Worm (Caenorhabditis elegans) whole organism, late embryonic: Measurements from ENCODE around the gene R160.5.

Experiments
- C08G9.2 ChIP-seq: sonication (generic microtip); optimal IDR thresholded peaks from 2 replicates; lab custom pipeline; 2016; ENCODE audit warnings: mild to moderate bottlenecking, missing genetic modification characterization, moderate library complexity, missing compliant biosample characterization
- F13H6.1 ChIP-seq: sonication (generic microtip); optimal IDR thresholded peaks from 2 replicates; lab custom pipeline; 2016; ENCODE audit warnings: missing genetic modification characterization, missing compliant biosample characterization
- K02D7.2 ChIP-seq: sonication (generic microtip); optimal IDR thresholded peaks from 2 replicates; lab custom pipeline; 2017; ENCODE audit warnings: mild to moderate bottlenecking, missing genetic modification characterization, missing compliant biosample characterization
- K09A11.1 ChIP-seq: sonication (generic microtip); optimal IDR thresholded peaks from 2 replicates; lab custom pipeline; 2017; ENCODE audit warnings: antibody characterized with exemption, mild to moderate bottlenecking, missing genetic modification characterization, missing compliant biosample characterization; ENCODE audit not compliant: insufficient read depth
- ama-1 ChIP-seq: fragments of 150-350 bp; optimal IDR thresholded peaks from 2 replicates; lab custom pipeline; 2014
- ceh-14 ChIP-seq: sonication (generic microtip); optimal IDR thresholded peaks from 2 replicates; lab custom pipeline; 2016; ENCODE audit warnings: missing genotype, missing genetic modification characterization, missing compliant biosample characterization
- ceh-18 ChIP-seq: sonication (generic microtip); optimal IDR thresholded peaks from 2 replicates; lab custom pipeline; 2016; ENCODE audit warnings: missing genetic modification characterization, missing compliant biosample characterization
- ceh-30 ChIP-seq: fragments of 150-350 bp; optimal IDR thresholded peaks from 2 replicates; lab custom pipeline; 2014; ENCODE audit warnings: missing biosample characterization, missing genetic modification characterization
- ceh-31 ChIP-seq: sonication (generic microtip); optimal IDR thresholded peaks from 2 replicates; lab custom pipeline; 2016; ENCODE audit warnings: missing genetic modification characterization, missing compliant biosample characterization
- ceh-45 ChIP-seq: fragments of 200-800 bp; sonication (Bioruptor generic); IDR thresholded peaks from 2 replicates; pipeline ENCODE4 v1.3.6; 2022; ENCODE audit warnings: missing genetic modification reagents, missing genetic modification characterization, missing compliant biosample characterization
- ceh-48 ChIP-seq: sonication (generic microtip); optimal IDR thresholded peaks from 2 replicates; lab custom pipeline; 2016; ENCODE audit warnings: missing genetic modification characterization, inconsistent platforms, missing compliant biosample characterization
- ceh-9 ChIP-seq: sonication (generic microtip); optimal IDR thresholded peaks from 2 replicates; lab custom pipeline; 2016; ENCODE audit warnings: mild to moderate bottlenecking, missing genetic modification characterization, inconsistent platforms, missing compliant biosample characterization
- dmd-4 ChIP-seq: sonication (generic microtip); optimal IDR thresholded peaks from 2 replicates; lab custom pipeline; 2016; ENCODE audit warnings: borderline replicate concordance, missing genetic modification characterization, missing compliant biosample characterization
- dve-1 ChIP-seq: sonication (generic microtip); optimal IDR thresholded peaks from 2 replicates; lab custom pipeline; 2017; ENCODE audit warnings: antibody characterized with exemption, mild to moderate bottlenecking, missing genetic modification characterization, missing compliant biosample characterization
- elt-4 ChIP-seq: sonication (generic microtip); optimal IDR thresholded peaks from 2 replicates; lab custom pipeline; 2016; ENCODE audit warnings: missing genetic modification characterization, missing compliant biosample characterization
- eyg-1 ChIP-seq: sonication (generic microtip); optimal IDR thresholded peaks from 2 replicates; lab custom pipeline; 2016; ENCODE audit warnings: missing genotype, missing genetic modification characterization, missing compliant biosample characterization
- fkh-10 ChIP-seq: fragments of 150-350 bp; optimal IDR thresholded peaks from 2 replicates; lab custom pipeline; 2014; ENCODE audit warnings: missing biosample characterization, missing genetic modification reagents, missing genetic modification characterization
- hlh-15 ChIP-seq: sonication (generic microtip); optimal IDR thresholded peaks from 2 replicates; lab custom pipeline; 2016; ENCODE audit warnings: missing genetic modification characterization, missing compliant biosample characterization
- hlh-6 ChIP-seq: sonication (generic microtip); optimal IDR thresholded peaks from 2 replicates; lab custom pipeline; 2016; ENCODE audit warnings: missing genotype, missing genetic modification characterization, missing compliant biosample characterization
- hlh-8 ChIP-seq: sonication (generic microtip); optimal IDR thresholded peaks from 2 replicates; lab custom pipeline; 2016; ENCODE audit warnings: missing genotype, missing genetic modification characterization, missing compliant biosample characterization
- lim-6 ChIP-seq: sonication (generic microtip); optimal IDR thresholded peaks from 2 replicates; lab custom pipeline; 2016; ENCODE audit warnings: missing genetic modification characterization, missing compliant biosample characterization
- madf-2 ChIP-seq: sonication (generic microtip); optimal IDR thresholded peaks from 2 replicates; lab custom pipeline; 2017; ENCODE audit warnings: missing genetic modification characterization, missing compliant biosample characterization
- nhr-232 ChIP-seq: sonication (generic microtip); optimal IDR thresholded peaks from 2 replicates; lab custom pipeline; 2016; ENCODE audit warnings: missing genetic modification characterization, missing compliant biosample characterization
- npax-4 ChIP-seq: sonication (generic microtip); optimal IDR thresholded peaks from 2 replicates; lab custom pipeline; 2016; ENCODE audit warnings: missing genetic modification characterization, missing compliant biosample characterization
- pax-1 ChIP-seq: fragments of 150-350 bp; optimal IDR thresholded peaks from 2 replicates; lab custom pipeline; 2014; ENCODE audit warnings: missing biosample characterization, missing genetic modification characterization
- pqm-1 ChIP-seq: sonication (generic microtip); optimal IDR thresholded peaks from 2 replicates; lab custom pipeline; 2016; ENCODE audit warnings: missing genetic modification characterization, missing compliant biosample characterization
- pros-1 ChIP-seq: fragments of 150-350 bp; optimal IDR thresholded peaks from 2 replicates; lab custom pipeline; 2014; ENCODE audit warnings: missing biosample characterization, missing genetic modification reagents, missing genetic modification characterization
- ref-2 ChIP-seq: sonication (generic microtip); optimal IDR thresholded peaks from 2 replicates; lab custom pipeline; 2016; ENCODE audit warnings: missing genetic modification characterization, missing compliant biosample characterization
- rnt-1 ChIP-seq: sonication (generic microtip); optimal IDR thresholded peaks from 2 replicates; lab custom pipeline; 2016; ENCODE audit warnings: missing genetic modification characterization, missing compliant biosample characterization
- sdc-2 ChIP-seq: sonication (generic microtip); optimal IDR thresholded peaks from 2 replicates; lab custom pipeline; 2016; ENCODE audit warnings: missing genotype, missing genetic modification characterization, missing compliant biosample characterization
- sox-4 ChIP-seq: sonication (generic microtip); optimal IDR thresholded peaks from 2 replicates; lab custom pipeline; 2017; ENCODE audit warnings: mild to moderate bottlenecking, missing genetic modification characterization, inconsistent platforms, missing compliant biosample characterization
- tbx-7 ChIP-seq: sonication (generic microtip); optimal IDR thresholded peaks from 2 replicates; lab custom pipeline; 2016; ENCODE audit warnings: missing genotype, missing genetic modification characterization, missing compliant biosample characterization
- ttx-3 ChIP-seq: sonication (generic microtip); optimal IDR thresholded peaks from 2 replicates; lab custom pipeline; 2016; ENCODE audit warnings: missing genetic modification reagents, missing genetic modification characterization, missing compliant biosample characterization
- unc-42 ChIP-seq: sonication (generic microtip); optimal IDR thresholded peaks from 2 replicates; lab custom pipeline; 2016; ENCODE audit warnings: missing genotype, missing genetic modification characterization, missing compliant biosample characterization
- unc-86 ChIP-seq: sonication (generic microtip); optimal IDR thresholded peaks from 2 replicates; lab custom pipeline; 2016; ENCODE audit warnings: missing genetic modification characterization, missing compliant biosample characterization
- zip-5 ChIP-seq: sonication (generic microtip); optimal IDR thresholded peaks from 2 replicates; lab custom pipeline; 2016; ENCODE audit warnings: missing genetic modification characterization, missing compliant biosample characterization

The R160.5 gene

ce11 chrX:4383316-4383936, 12.8 kb upstream of the R160.5 start, which contains the start of gene lst-2:
Gene lst-2 (minus strand): TSS chrX:4383366.
- TF ChIP-seq madf-2 (tag; lab: Kevin White, UChicago) (no peak), npax-4 (no peak), F13H6.1 (tag; lab: Kevin White, UChicago) (no peak), pqm-1 (no peak), ceh-45 (GFP tag; lab: Robert Waterston, UW) (no peak), hlh-6 (tag; lab: Kevin White, UChicago) (no peak), ceh-9 (tag; lab: Kevin White, UChicago) (no peak), K09A11.1 (tag; lab: Kevin White, UChicago) (no peak), unc-42 (tag; lab: Kevin White, UChicago) (no peak), rnt-1 (no peak), C08G9.2 (tag; lab: Kevin White, UChicago) (no peak), nhr-232 (tag; lab: Kevin White, UChicago) (no peak), hlh-15 (tag; lab: Kevin White, UChicago) (no peak), ceh-31 (tag; lab: Kevin White, UChicago) (no peak), sox-4 (tag; lab: Kevin White, UChicago) (no peak), ref-2 (tag; lab: Kevin White, UChicago) (no peak), ttx-3 (tag; lab: Kevin White, UChicago) (no peak), zip-5 (no peak)
- TF ChIP-seq, all 69 proteins: peak for 0

- TF ChIP-seq ceh-31 (tag; lab: Kevin White, UChicago), result no peak
- no peak for TF ChIP-seq hlh-8
- no peak for TF ChIP-seq ceh-18 (tag; lab: Kevin White, UChicago)
- no peak for TF ChIP-seq K02D7.2 (tag; lab: Kevin White, UChicago)
- TF ChIP-seq K09A11.1 (tag; lab: Kevin White, UChicago), result no peak
- TF ChIP-seq eyg-1, result no peak
- TF ChIP-seq fkh-10 (GFP tag; lab: Kevin White, UChicago), result no peak
- no peak for TF ChIP-seq ceh-30 (tag; lab: Kevin White, UChicago)
- TF ChIP-seq unc-86, result no peak
- no peak for TF ChIP-seq rnt-1
- TF ChIP-seq tbx-7, result no peak
- no peak for TF ChIP-seq C08G9.2 (tag; lab: Kevin White, UChicago)
- no peak for TF ChIP-seq elt-4 (tag; lab: Kevin White, UChicago)
- no peak for TF ChIP-seq sdc-2
- TF ChIP-seq pqm-1, result no peak
- no peak for TF ChIP-seq dmd-4 (tag; lab: Kevin White, UChicago)
- TF ChIP-seq pros-1, result no peak
Observed at ce11 chrX:4377689-4378088, 7.0 kb upstream of the R160.5 start, which contains the start of gene R160.12. Gene R160.12 (minus strand): TSS chrX:4377789.

- no peak for TF ChIP-seq ama-1 (lab: Kevin White, UChicago)
- no peak for TF ChIP-seq unc-86
- no peak for TF ChIP-seq ceh-48 (tag; lab: Kevin White, UChicago)
- no peak for TF ChIP-seq pax-1 (tag; lab: Kevin White, UChicago)
Observed at ce11 chrX:4376801-4377200, 6.1 kb upstream of the R160.5 start, which contains the start of gene R160.2. Gene R160.2 (minus strand): TSS chrX:4376901.

ce11 chrX:4373123-4373522, 2.5 kb upstream of the R160.5 start, which contains the start of gene R160.6:
Gene R160.6 (minus strand): TSS chrX:4373223.
- TF ChIP-seq hlh-8 (no peak), ceh-14 (tag; lab: Kevin White, UChicago) (no peak), C08G9.2 (tag; lab: Kevin White, UChicago) (no peak), unc-42 (tag; lab: Kevin White, UChicago) (no peak), lim-6 (tag; lab: Kevin White, UChicago) (no peak), dve-1 (tag; lab: Kevin White, UChicago) (no peak)
- TF ChIP-seq, all 69 proteins: peak for 0
